Fruit fly (Drosophila melanogaster) whole organism, pupa: Measurements from ENCODE around the gene Lip2.

ENCODE experiments used
- CG32121 ChIP-seq: fragments of 200-800 bp; sonication (Bioruptor generic); IDR thresholded peaks from 2 replicates; pipeline ENCODE4 v1.3.6; 2022; ENCODE audit warnings: missing biosample characterization, missing genetic modification characterization
- CG34367 ChIP-seq: fragments of 200-800 bp; sonication (Bioruptor generic); optimal IDR thresholded peaks from 2 replicates; lab custom pipeline; 2018; ENCODE audit warnings: missing biosample characterization, mild to moderate bottlenecking, missing genetic modification characterization

DNA sequence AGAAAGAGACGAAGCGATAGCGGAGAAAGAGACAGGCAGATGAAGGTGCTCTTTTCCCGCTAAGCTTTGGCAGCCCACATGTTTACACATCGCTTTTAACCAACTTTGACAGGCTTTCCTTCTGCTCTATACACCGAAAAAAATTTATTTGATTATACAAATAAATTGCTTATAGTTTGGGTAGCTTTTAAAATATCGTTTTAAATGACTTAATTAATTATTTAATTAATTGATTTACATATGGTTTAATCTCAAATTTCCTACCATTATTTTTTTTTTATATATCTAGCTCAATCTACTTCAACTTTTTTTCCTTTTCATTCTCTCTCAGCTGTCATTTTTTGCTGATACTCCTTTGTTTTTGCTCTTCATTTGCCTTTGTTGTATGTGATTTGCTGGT, 36.3 kb downstream of the Lip2 start:
- TF ChIP-seq CG32121 (GFP tag; lab: Robert Waterston, UW) = no peak
- TF ChIP-seq CG34367 = no peak
